Fruit fly (Drosophila melanogaster): ENCODE results near the gene CG43391.

Gene CG43391

DNA sequence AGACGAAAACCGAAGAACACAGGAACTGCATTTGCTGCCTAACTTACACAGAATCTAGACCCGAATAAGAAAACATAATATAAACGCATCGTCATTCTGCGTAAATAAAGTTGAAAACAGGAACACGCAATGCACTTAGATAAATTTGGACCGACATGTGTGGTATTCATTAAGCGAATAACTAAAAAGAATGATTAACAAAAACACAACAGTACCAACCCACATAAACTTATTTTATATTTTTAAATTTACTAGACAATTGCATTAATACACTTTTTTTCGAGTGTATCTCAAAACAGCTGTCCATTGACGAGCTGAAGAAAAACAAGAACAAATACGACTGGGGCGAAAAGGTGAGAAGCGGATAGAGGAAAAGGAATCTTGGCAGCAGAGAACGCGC is 26.5 kb downstream of the CG43391 start (continued):
- peak in 1 of 2 experiments; percentile 53 for TF ChIP-seq tll (GFP tag; optimal IDR thresholded peaks at IDR 0.05)
- peak; percentile 85 for TF ChIP-seq CG34422 (GFP tag; IDR thresholded peaks at IDR 0.05)
- TF ChIP-seq CG2712 (tag; optimal IDR thresholded peaks at IDR 0.05), result peak; percentile 96
- peak; percentile 11 for TF ChIP-seq sug (tag; optimal IDR thresholded peaks at IDR 0.05)
- TF ChIP-seq MTF-1 (GFP tag; optimal IDR thresholded peaks at IDR 0.05; ENCODE audit: borderline replicate concordance), result peak; percentile 83
- TF ChIP-seq CG11093 (GFP tag; IDR thresholded peaks at IDR 0.05), result peak; percentile 62; the same call in 1 of the 3 replicates
- peak; percentile 4 for TF ChIP-seq CG31365 (tag; optimal IDR thresholded peaks at IDR 0.05)
- TF ChIP-seq Hr3 (GFP tag; optimal IDR thresholded peaks at IDR 0.05), result peak; percentile 77
- no peak for TF ChIP-seq fru (optimal IDR thresholded peaks at IDR 0.05)
- TF ChIP-seq Eip74EF (GFP tag; optimal IDR thresholded peaks at IDR 0.05), result peak in 1 of 2 experiments; percentile 76
- peak; percentile 91 for TF ChIP-seq phol (tag; optimal IDR thresholded peaks at IDR 0.05)
- peak; percentile 63; the same call in 1 of the 3 replicates for TF ChIP-seq CG11456 (GFP tag; IDR thresholded peaks at IDR 0.05)
- TF ChIP-seq dimm (GFP tag; IDR thresholded peaks at IDR 0.05), result no peak
- peak; percentile 59 for TF ChIP-seq CHES-1-like (GFP tag; optimal IDR thresholded peaks at IDR 0.05)
- peak; percentile 56; the same call in 1 of the 2 replicates for TF ChIP-seq stc (GFP tag; IDR thresholded peaks at IDR 0.05)
- TF ChIP-seq CG31441 (GFP tag; IDR thresholded peaks at IDR 0.05), result peak; percentile 97
- TF ChIP-seq Sry-β (GFP tag; optimal IDR thresholded peaks at IDR 0.05), result peak; percentile 40
- no peak for TF ChIP-seq NFAT (GFP tag; IDR thresholded peaks at IDR 0.05)
- TF ChIP-seq ems (GFP tag; optimal IDR thresholded peaks at IDR 0.05), result peak; percentile 82
- peak; percentile 72 for TF ChIP-seq jing (GFP tag; optimal IDR thresholded peaks at IDR 0.05)
- no peak; the same call in 1 of the 2 replicates for TF ChIP-seq Gsc (GFP tag; IDR thresholded peaks at IDR 0.05)
- peak; percentile 93 for TF ChIP-seq CG6254 (GFP tag; optimal IDR thresholded peaks at IDR 0.05)
- TF ChIP-seq cg (GFP tag; optimal IDR thresholded peaks at IDR 0.05), result no peak
- TF ChIP-seq kni (GFP tag; optimal IDR thresholded peaks at IDR 0.05), result peak; percentile 77
- peak; percentile 16 for TF ChIP-seq run (tag; optimal IDR thresholded peaks at IDR 0.05)
- peak; percentile 47; the same call in 1 of the 2 replicates for TF ChIP-seq CG9215 (GFP tag; IDR thresholded peaks at IDR 0.05)
- TF ChIP-seq CG17385 (GFP tag; optimal IDR thresholded peaks at IDR 0.05), result peak; percentile 76
- no peak for TF ChIP-seq CG18011 (GFP tag; optimal IDR thresholded peaks at IDR 0.05)
- peak; percentile 76 for TF ChIP-seq CG10462 (GFP tag; optimal IDR thresholded peaks at IDR 0.05)
- TF ChIP-seq CG7786 (GFP tag; optimal IDR thresholded peaks at IDR 0.05), result peak; percentile 52
- TF ChIP-seq CG30403 (GFP tag; optimal IDR thresholded peaks at IDR 0.05), result peak; percentile 86
- peak; percentile 75 for TF ChIP-seq CG8944 (GFP tag; optimal IDR thresholded peaks at IDR 0.05)
- TF ChIP-seq Dad (GFP tag; optimal IDR thresholded peaks at IDR 0.05), result peak; percentile 67
- TF ChIP-seq CG10565 (GFP tag; optimal IDR thresholded peaks at IDR 0.05), result peak; percentile 64
- TF ChIP-seq ro (GFP tag; IDR thresholded peaks at IDR 0.05), result peak; percentile 67; the same call in 1 of the 2 replicates
- TF ChIP-seq CG4424 (GFP tag; optimal IDR thresholded peaks at IDR 0.05), result peak; percentile 80
- peak; percentile 18 for TF ChIP-seq Nf-YC (tag; optimal IDR thresholded peaks at IDR 0.05)
- TF ChIP-seq Fer3 (tag; optimal IDR thresholded peaks at IDR 0.05), result peak; percentile 64
- peak in 1 of 2 experiments; percentile 63 for TF ChIP-seq crp (GFP tag; optimal IDR thresholded peaks at IDR 0.05)
- TF ChIP-seq Awh (GFP tag; IDR thresholded peaks at IDR 0.05), result peak; percentile 61
- peak; percentile 18 for TF ChIP-seq ab (GFP tag; optimal IDR thresholded peaks at IDR 0.05)
- TF ChIP-seq CG6683 (GFP tag; optimal IDR thresholded peaks at IDR 0.05), result peak; percentile 32
- TF ChIP-seq maf-S (GFP tag; optimal IDR thresholded peaks at IDR 0.05), result peak; percentile 61
- peak; percentile 56 for TF ChIP-seq CG5180 (GFP tag; optimal IDR thresholded peaks at IDR 0.05)
- peak; percentile 79 for TF ChIP-seq ranshi (GFP tag; IDR thresholded peaks at IDR 0.05)
- TF ChIP-seq CG32767 (GFP tag; IDR thresholded peaks at IDR 0.05), result peak; percentile 61; the same call in 1 of the 2 replicates
- peak; percentile 18 for TF ChIP-seq salm (tag; optimal IDR thresholded peaks at IDR 0.05)
- peak; percentile 95 for TF ChIP-seq CG9727 (GFP tag; optimal IDR thresholded peaks at IDR 0.05)
- TF ChIP-seq sens-2 (GFP tag; IDR thresholded peaks at IDR 0.05), result peak; percentile 87
- TF ChIP-seq Stat92E (GFP tag; optimal IDR thresholded peaks at IDR 0.05), result peak in 1 of 3 experiments; percentile 94
